Fruit fly (Drosophila melanogaster) whole organism, prepupa: ENCODE results near the gene Dap160.

Experiments
- Blimp-1 ChIP-seq: fragments of 200-800 bp; sonication (Bioruptor generic); optimal IDR thresholded peaks from 3 replicates; lab custom pipeline; 2017; ENCODE audit warnings: missing biosample characterization, missing genetic modification characterization, mild to moderate bottlenecking, moderate library complexity, missing genetic modification reagents
- CG11902 ChIP-seq: fragments of 200-800 bp; sonication (Bioruptor generic); optimal IDR thresholded peaks from 3 replicates; lab custom pipeline; 2016; ENCODE audit warnings: missing biosample characterization, missing genetic modification characterization
- CG1621 ChIP-seq: fragments of 200-800 bp; sonication (Bioruptor generic); optimal IDR thresholded peaks from 3 replicates; lab custom pipeline; 2018; ENCODE audit warnings: missing biosample characterization, mild to moderate bottlenecking, missing genetic modification characterization
- CG16779 ChIP-seq: fragments of 200-800 bp; sonication (Bioruptor generic); optimal IDR thresholded peaks from 3 replicates; lab custom pipeline; 2017; ENCODE audit warnings: missing biosample characterization, mild to moderate bottlenecking, missing genetic modification characterization
- CG31627 ChIP-seq: fragments of 200-800 bp; sonication (Bioruptor generic); optimal IDR thresholded peaks from 3 replicates; lab custom pipeline; 2016; ENCODE audit warnings: missing biosample characterization, missing genetic modification characterization
- CG6163 ChIP-seq: fragments of 200-800 bp; sonication (Bioruptor generic); IDR thresholded peaks from 3 replicates; pipeline ENCODE4 v1.3.6; 2022; ENCODE audit warnings: missing biosample characterization, missing genetic modification characterization
- CG6276 ChIP-seq: fragments of 200-800 bp; sonication (Bioruptor generic); optimal IDR thresholded peaks from 2 replicates; lab custom pipeline; 2017; ENCODE audit warnings: missing biosample characterization, mild to moderate bottlenecking, missing genetic modification characterization
- CG6792 ChIP-seq: fragments of 200-800 bp; sonication (Bioruptor generic); optimal IDR thresholded peaks from 3 replicates; lab custom pipeline; 2016; ENCODE audit warnings: missing biosample characterization, missing genetic modification characterization
- CG6808 ChIP-seq: fragments of 200-800 bp; sonication (Bioruptor generic); optimal IDR thresholded peaks from 3 replicates; lab custom pipeline; 2017; ENCODE audit warnings: missing biosample characterization, missing genetic modification characterization, mild to moderate bottlenecking, moderate library complexity, missing genetic modification reagents
- CG6854 ChIP-seq: fragments of 200-800 bp; sonication (Bioruptor generic); optimal IDR thresholded peaks from 2 replicates; lab custom pipeline; 2017; ENCODE audit warnings: missing biosample characterization, mild to moderate bottlenecking, missing genetic modification characterization
- CG7368 ChIP-seq: fragments of 200-800 bp; sonication (Bioruptor generic); optimal IDR thresholded peaks from 3 replicates; lab custom pipeline; 2016; ENCODE audit warnings: missing biosample characterization, missing genetic modification characterization
- CG8319 ChIP-seq: fragments of 200-800 bp; sonication (Bioruptor generic); optimal IDR thresholded peaks from 3 replicates; lab custom pipeline; 2016; ENCODE audit warnings: missing biosample characterization, missing genetic modification characterization
- CG9139 ChIP-seq: fragments of 200-800 bp; sonication (Bioruptor generic); optimal IDR thresholded peaks from 3 replicates; lab custom pipeline; 2017; ENCODE audit warnings: missing biosample characterization, mild to moderate bottlenecking, missing genetic modification characterization
- Eip75B ChIP-seq: fragments of 200-800 bp; sonication (Bioruptor generic); optimal IDR thresholded peaks from 3 replicates; lab custom pipeline; 2016; ENCODE audit warnings: missing biosample characterization, missing genetic modification characterization
- Eip78C ChIP-seq: fragments of 200-800 bp; sonication (Bioruptor generic); peaks from one replicate; lab custom pipeline; 2016; ENCODE audit warnings: missing biosample characterization, missing genetic modification characterization
- Eip93F ChIP-seq: fragments of 200-800 bp; sonication (Bioruptor generic); optimal IDR thresholded peaks from 2 replicates; lab custom pipeline; 2016; ENCODE audit warnings: missing biosample characterization, mild to moderate bottlenecking, missing genetic modification characterization
- Gug ChIP-seq: fragments of 200-800 bp; sonication (Bioruptor generic); IDR thresholded peaks from 2 replicates; pipeline ENCODE4 v1.3.6; 2022; ENCODE audit warnings: missing biosample characterization, missing genetic modification characterization
- Hr38 ChIP-seq: sonication (Bioruptor generic); optimal IDR thresholded peaks from 2 replicates; lab custom pipeline; 2016; ENCODE audit warnings: missing biosample characterization, missing genetic modification characterization
- Hr39 ChIP-seq: fragments of 200-800 bp; sonication (Bioruptor generic); optimal IDR thresholded peaks from 2 replicates; lab custom pipeline; 2016; ENCODE audit warnings: missing biosample characterization, missing genetic modification characterization
- Smox ChIP-seq: fragments of 200-800 bp; sonication (Bioruptor generic); optimal IDR thresholded peaks from 3 replicates; lab custom pipeline; 2016; ENCODE audit warnings: missing biosample characterization, missing genetic modification characterization
- Sox14 ChIP-seq: fragments of 200-800 bp; sonication (Bioruptor generic); optimal IDR thresholded peaks from 3 replicates; lab custom pipeline; 2016; ENCODE audit warnings: missing biosample characterization, missing genetic modification characterization
- acj6 ChIP-seq: fragments of 200-800 bp; sonication (Bioruptor generic); optimal IDR thresholded peaks from 3 replicates; lab custom pipeline; 2016; ENCODE audit warnings: missing biosample characterization, missing genetic modification characterization
- cyc ChIP-seq: fragments of 200-800 bp; sonication (Bioruptor generic); optimal IDR thresholded peaks from 3 replicates; lab custom pipeline; 2016; ENCODE audit warnings: missing biosample characterization, missing genetic modification characterization
- dac ChIP-seq: fragments of 200-800 bp; sonication (Bioruptor generic); optimal IDR thresholded peaks from 2 replicates; lab custom pipeline; 2017; ENCODE audit warnings: missing biosample characterization, mild to moderate bottlenecking, missing genetic modification characterization
- pdm3 ChIP-seq: fragments of 200-800 bp; sonication (Bioruptor generic); optimal IDR thresholded peaks from 3 replicates; lab custom pipeline; 2016; ENCODE audit warnings: missing biosample characterization, missing genetic modification characterization
- spab ChIP-seq: fragments of 200-800 bp; sonication (Bioruptor generic); optimal IDR thresholded peaks from 2 replicates; lab custom pipeline; 2017; ENCODE audit warnings: missing biosample characterization, mild to moderate bottlenecking, missing genetic modification characterization, missing genetic modification reagents

Gene Dap160

DNA sequence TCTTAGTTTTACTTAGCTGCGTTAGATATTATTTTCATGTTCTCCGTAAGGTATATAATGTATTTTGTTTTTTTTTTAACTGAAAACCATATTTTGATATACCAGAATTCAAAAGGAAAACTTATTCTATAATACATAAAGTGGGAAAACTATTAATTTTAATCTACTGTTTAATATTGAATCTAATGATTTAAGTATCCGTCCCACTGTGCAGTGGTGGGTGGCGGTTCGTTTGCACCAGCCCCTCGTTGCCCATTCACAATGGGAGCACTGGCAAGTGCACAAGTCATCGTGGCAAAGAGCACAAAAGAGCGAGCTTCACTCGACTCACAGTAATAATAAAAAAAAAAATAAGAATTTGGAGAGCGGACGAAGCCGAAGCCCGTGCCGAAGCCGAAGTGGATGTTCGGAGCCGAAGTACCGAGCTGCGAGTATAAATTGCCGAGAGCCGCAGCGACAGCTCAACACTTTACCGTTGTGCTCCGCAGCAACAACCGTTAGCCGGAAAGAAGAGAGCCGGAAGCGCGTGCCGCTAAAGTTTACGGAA lies 45.6 kb downstream of the Dap160 start, which contains the start of gene CG34136 (continued):
- TF ChIP-seq CG16779 (tag; lab: Kevin White, UChicago) (peak; percentile 70), Eip93F (peak; percentile 9), pdm3 (GFP tag; lab: Kevin White, UChicago) (peak; percentile 38), CG6163 (GFP tag; lab: Robert Waterston, UW) (peak; percentile 87), cyc (GFP tag; lab: Kevin White, UChicago) (peak; percentile 3), Hr39 (GFP tag; lab: Kevin White, UChicago) (peak; percentile 11), CG6854 (GFP tag; lab: Kevin White, UChicago) (peak; percentile 47), Smox (GFP tag; lab: Kevin White, UChicago) (peak; percentile 3), CG7368 (GFP tag; lab: Kevin White, UChicago) (peak; percentile 52), CG31627 (GFP tag; lab: Kevin White, UChicago) (peak; percentile 21), Blimp-1 (no peak), CG1621 (tag; lab: Kevin White, UChicago) (peak; percentile 76), dac (GFP tag; lab: Kevin White, UChicago) (peak; percentile 37)
- TF ChIP-seq, all 60 proteins: peak for 47

DNA sequence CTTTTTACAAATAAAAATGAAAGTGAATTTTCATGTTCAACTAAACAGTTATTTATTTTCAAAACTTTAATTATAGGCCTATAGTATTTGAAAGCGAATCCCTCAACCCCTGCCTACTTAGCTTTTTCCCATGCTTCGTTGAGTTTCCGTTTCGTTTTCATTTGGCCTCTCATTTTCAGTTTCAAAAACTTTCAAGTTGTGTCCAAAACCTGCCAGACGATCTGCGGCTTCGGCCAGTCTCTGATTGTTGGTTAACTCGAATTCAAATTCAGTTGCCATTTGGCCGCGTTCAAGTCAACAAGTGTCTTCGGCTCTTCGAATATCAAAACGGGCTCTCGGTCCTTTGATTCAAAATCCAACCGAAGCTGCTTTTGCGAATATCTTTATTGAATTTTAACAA lies 51.2 kb downstream of the Dap160 start, which contains the start of gene CG14397:
TSS of gene CG14397 (plus strand) at position 270 of the 400 bp plus-strand sequence.
- TF ChIP-seq Eip78C (no peak), Gug (no peak), Blimp-1 (peak; percentile 65)
- TF ChIP-seq, all 60 proteins: peak for 1

DNA sequence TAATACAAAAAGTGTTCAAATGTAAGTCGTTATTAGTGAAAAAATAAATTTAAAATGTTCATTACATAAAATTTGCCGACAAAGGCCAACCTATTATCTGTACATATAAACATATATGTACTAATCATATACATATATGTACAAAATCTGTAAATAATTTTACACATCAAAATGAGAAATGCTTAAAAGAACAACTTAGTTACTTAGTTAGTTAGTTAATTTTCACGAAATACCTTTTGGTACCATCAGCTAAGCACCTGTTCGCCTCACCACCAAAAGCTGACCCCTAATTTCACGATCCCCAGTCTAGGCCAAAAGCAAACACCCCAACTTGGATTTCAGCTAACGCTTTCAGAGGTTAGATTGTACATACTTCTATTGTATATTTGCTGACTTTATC lies 53.1 kb downstream of the Dap160 start, which contains the start of gene CG9259:
TSS of gene CG9259 (plus strand) at position 301 of the 400 bp plus-strand sequence.
- TF ChIP-seq CG6792 (GFP tag; lab: Kevin White, UChicago) (no peak), acj6 (GFP tag; lab: Kevin White, UChicago) (no peak), CG6276 (GFP tag; lab: Kevin White, UChicago) (no peak), CG8319 (no peak), CG9139 (GFP tag; lab: Kevin White, UChicago) (no peak), CG31627 (GFP tag; lab: Kevin White, UChicago) (no peak)

dm6 chr2L:21088651-21089050 lies 53.5 kb downstream of the Dap160 start, which contains the start of gene ppk13:
ppk13 (minus strand) TSS chr2L:21088751.
- TF ChIP-seq CG31627 (GFP tag; lab: Kevin White, UChicago) = no peak
- TF ChIP-seq Gug = no peak
- TF ChIP-seq CG11902 (GFP tag; lab: Kevin White, UChicago) = no peak

DNA sequence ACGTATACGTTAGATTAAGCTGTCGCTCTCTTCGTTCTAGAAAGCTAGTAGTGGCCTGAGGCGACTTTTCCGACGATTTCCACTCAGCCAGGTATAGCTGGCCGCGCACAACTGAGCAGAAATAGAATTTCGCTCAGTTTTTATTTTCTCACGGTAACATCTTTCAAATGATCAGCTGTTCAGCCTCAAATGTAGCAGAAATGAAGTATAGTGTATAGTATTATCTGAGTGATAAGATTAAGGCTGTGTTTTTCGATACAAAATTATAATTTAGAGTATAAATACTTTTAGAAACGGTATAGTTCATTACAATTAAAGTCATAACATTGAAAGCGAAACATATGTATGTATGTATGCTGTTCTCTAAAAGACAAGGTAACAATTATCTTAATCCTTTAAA lies 55.7 kb downstream of the Dap160 start, which contains the start of gene CG33509:
TSS of gene CG33509 (minus strand) at position 101 of the 400 bp plus-strand sequence.
- TF ChIP-seq spab (GFP tag; lab: Kevin White, UChicago) (no peak), CG6808 (no peak), Eip75B (GFP tag; lab: Kevin White, UChicago) (no peak), Sox14 (GFP tag; lab: Kevin White, UChicago) (no peak), CG16779 (tag; lab: Kevin White, UChicago) (no peak), Hr38 (GFP tag; lab: Kevin White, UChicago) (no peak), CG6276 (GFP tag; lab: Kevin White, UChicago) (no peak)
- TF ChIP-seq, all 60 proteins: peak for 0
